Fruit fly (Drosophila melanogaster): ENCODE measurements around the gene PH4alphaEFB.

dm6 chr3R:30528692-30529305 is 62.9 kb downstream of the PH4alphaEFB start:
- TF ChIP-seq psq (optimal IDR thresholded peaks at IDR 0.05): no peak
- no peak for TF ChIP-seq Sin3A (optimal IDR thresholded peaks at IDR 0.05)
- no peak for TF ChIP-seq ttk (optimal IDR thresholded peaks at IDR 0.05)
- TF ChIP-seq h (optimal IDR thresholded peaks at IDR 0.05): no peak
- no peak for TF ChIP-seq Myc (optimal IDR thresholded peaks at IDR 0.05)

Measured in Kc167 (cell line).